Worm (Caenorhabditis elegans) whole organism, L3 larva: Measurements from ENCODE around the gene hex-1.
A peak's percentile ranks its signal among the peaks of the same experiment; 100 is the strongest.

Experiments used
- R02D3.7 ChIP-seq: fragments of 150-350 bp; optimal IDR thresholded peaks from 2 replicates; lab custom pipeline; 2014; ENCODE audit warnings: missing biosample characterization, missing genetic modification characterization
- aly-2 ChIP-seq: fragments of 150-350 bp; optimal IDR thresholded peaks from 2 replicates; lab custom pipeline; 2014; ENCODE audit warnings: missing biosample characterization, missing genetic modification characterization
- ama-1 ChIP-seq: fragments of 150-350 bp; optimal IDR thresholded peaks from 2 replicates; lab custom pipeline; 2018
- ceh-28 ChIP-seq: fragments of 150-350 bp; optimal IDR thresholded peaks from 2 replicates; lab custom pipeline; 2014; ENCODE audit warnings: missing biosample characterization, missing genetic modification reagents, missing genetic modification characterization
- ceh-9 ChIP-seq: sonication (generic microtip); optimal IDR thresholded peaks from 2 replicates; lab custom pipeline; 2018; ENCODE audit warnings: missing biosample characterization, missing genetic modification characterization
- daf-12 ChIP-seq: fragments of 150-350 bp; optimal IDR thresholded peaks from 2 replicates; lab custom pipeline; 2014; ENCODE audit warnings: missing biosample characterization, missing genetic modification reagents, missing genetic modification characterization
- egl-27 ChIP-seq: sonication (generic microtip); optimal IDR thresholded peaks from 4 replicates; lab custom pipeline; 2017; ENCODE audit warnings: missing biosample characterization, missing genetic modification reagents, missing genetic modification characterization
- egl-5 ChIP-seq: fragments of 150-350 bp; optimal IDR thresholded peaks from 2 replicates; lab custom pipeline; 2017; ENCODE audit warnings: missing biosample characterization, missing genetic modification reagents, missing genetic modification characterization, inconsistent platforms
- elt-1 ChIP-seq: fragments of 150-350 bp; optimal IDR thresholded peaks from 2 replicates; lab custom pipeline; 2014; ENCODE audit warnings: missing biosample characterization, missing genetic modification characterization
- elt-2 ChIP-seq: sonication (generic microtip); optimal IDR thresholded peaks from 2 replicates; lab custom pipeline; 2016; ENCODE audit warnings: missing genetic modification reagents, mild to moderate bottlenecking, missing genetic modification characterization, missing compliant biosample characterization
- elt-3 ChIP-seq, 3 experiments: fragments of 150-350 bp in 1 of 3; sonication (generic microtip) in 2 of 3; optimal IDR thresholded peaks; 2 replicates in 2 of 3; 4 replicates in 1 of 3; lab custom pipeline; 2014 to 2017; ENCODE audit warnings: missing biosample characterization in 3 of 3, missing genetic modification characterization in 3 of 3
- fkh-10 ChIP-seq: sonication (generic microtip); optimal IDR thresholded peaks from 2 replicates; lab custom pipeline; 2017; ENCODE audit warnings: missing biosample characterization, missing genetic modification reagents, missing genetic modification characterization
- fkh-2 ChIP-seq: fragments of 150-350 bp; optimal IDR thresholded peaks from 2 replicates; lab custom pipeline; 2014; ENCODE audit warnings: missing biosample characterization, missing genetic modification reagents, missing genetic modification characterization
- fos-1 ChIP-seq: fragments of 150-350 bp; optimal IDR thresholded peaks from 2 replicates; lab custom pipeline; 2014; ENCODE audit warnings: missing biosample characterization, missing genetic modification characterization
- hmg-11 ChIP-seq: sonication (generic microtip); optimal IDR thresholded peaks from 2 replicates; lab custom pipeline; 2016; ENCODE audit warnings: missing genetic modification characterization, missing compliant biosample characterization
- jun-1 ChIP-seq: fragments of 150-350 bp; optimal IDR thresholded peaks from 2 replicates; lab custom pipeline; 2014; ENCODE audit warnings: missing biosample characterization, missing genetic modification reagents, missing genetic modification characterization
- lin-39 ChIP-seq: fragments of 150-350 bp; optimal IDR thresholded peaks from 2 replicates; lab custom pipeline; 2018; ENCODE audit warnings: missing biosample characterization, missing genetic modification reagents, missing genetic modification characterization
- mdl-1 ChIP-seq: fragments of 150-350 bp; optimal IDR thresholded peaks from 2 replicates; lab custom pipeline; 2014; ENCODE audit warnings: missing biosample characterization, missing genetic modification characterization
- nfya-1 ChIP-seq: sonication (generic microtip); optimal IDR thresholded peaks from 2 replicates; lab custom pipeline; 2017; ENCODE audit warnings: missing genetic modification characterization, mild to moderate bottlenecking, missing compliant biosample characterization, antibody characterized with exemption, moderate library complexity; ENCODE audit not compliant: insufficient read depth
- nhr-11 ChIP-seq: fragments of 150-350 bp; optimal IDR thresholded peaks from 2 replicates; lab custom pipeline; 2014; ENCODE audit warnings: missing biosample characterization, missing genetic modification characterization
- nhr-12 ChIP-seq: fragments of 150-350 bp; optimal IDR thresholded peaks from 2 replicates; lab custom pipeline; 2014; ENCODE audit warnings: missing biosample characterization, missing genetic modification characterization
- nhr-23 ChIP-seq: fragments of 150-350 bp; optimal IDR thresholded peaks from 2 replicates; lab custom pipeline; 2014; ENCODE audit warnings: missing biosample characterization, missing genetic modification reagents, missing genetic modification characterization
- nhr-237 ChIP-seq: fragments of 150-350 bp; optimal IDR thresholded peaks from 2 replicates; lab custom pipeline; 2014; ENCODE audit warnings: missing biosample characterization, missing genetic modification characterization
- nhr-25 ChIP-seq: sonication (generic microtip); optimal IDR thresholded peaks from 2 replicates; lab custom pipeline; 2017; ENCODE audit warnings: missing biosample characterization, missing genetic modification characterization
- nhr-28 ChIP-seq: fragments of 150-350 bp; optimal IDR thresholded peaks from 2 replicates; lab custom pipeline; 2014; ENCODE audit warnings: missing biosample characterization, missing genetic modification characterization
- pha-4 ChIP-seq: fragments of 150-350 bp; optimal IDR thresholded peaks from 2 replicates; lab custom pipeline; 2014; ENCODE audit warnings: missing biosample characterization, missing genetic modification reagents, missing genetic modification characterization
- pqm-1 ChIP-seq: fragments of 150-350 bp; optimal IDR thresholded peaks from 2 replicates; lab custom pipeline; 2017; ENCODE audit warnings: missing biosample characterization, missing genetic modification characterization, inconsistent platforms
- sea-2 ChIP-seq: fragments of 150-350 bp; sonication (generic microtip); optimal IDR thresholded peaks from 4 replicates; lab custom pipeline; 2014; ENCODE audit warnings: missing biosample characterization, missing genetic modification reagents, missing genetic modification characterization
- snpc-4 ChIP-seq: fragments of 150-350 bp; optimal IDR thresholded peaks from 2 replicates; lab custom pipeline; 2014; ENCODE audit warnings: missing biosample characterization, missing genetic modification characterization
- tbx-2 ChIP-seq: sonication (generic microtip); optimal IDR thresholded peaks from 2 replicates; lab custom pipeline; 2016; ENCODE audit warnings: mild to moderate bottlenecking, missing genetic modification characterization, missing compliant biosample characterization
- unc-39 ChIP-seq: sonication (generic microtip); optimal IDR thresholded peaks from 4 replicates; lab custom pipeline; 2017; ENCODE audit warnings: missing biosample characterization, missing genetic modification characterization
- zag-1 ChIP-seq: fragments of 150-350 bp; optimal IDR thresholded peaks from 2 replicates; lab custom pipeline; 2014; ENCODE audit warnings: missing biosample characterization, missing genetic modification characterization
- ztf-11 ChIP-seq: fragments of 150-350 bp; optimal IDR thresholded peaks from 2 replicates; lab custom pipeline; 2014; ENCODE audit warnings: missing biosample characterization, missing genetic modification characterization

Gene hex-1

ce11 chrX:2265069-2265468 is 44.1 kb downstream of the hex-1 start:
- TF ChIP-seq fkh-10 (GFP tag; lab: Kevin White, UChicago) (peak; percentile 48), R02D3.7 (tag; lab: Kevin White, UChicago) (no peak), zag-1 (no peak), daf-12 (tag; lab: Kevin White, UChicago) (no peak), elt-1 (tag; lab: Kevin White, UChicago) (no peak), fkh-2 (tag; lab: Kevin White, UChicago) (no peak), tbx-2 (no peak)

ce11 chrX:2266366-2266765 is 45.4 kb downstream of the hex-1 start:
- no peak for TF ChIP-seq daf-12 (tag; lab: Kevin White, UChicago)
- TF ChIP-seq fos-1 (tag; lab: Kevin White, UChicago) = no peak
- TF ChIP-seq tbx-2 = no peak
- TF ChIP-seq ceh-28 (tag; lab: Kevin White, UChicago) = no peak
- TF ChIP-seq lin-39 (tag; lab: Kevin White, UChicago) = no peak
- no peak for TF ChIP-seq egl-27 (tag; lab: Kevin White, UChicago)
- no peak for TF ChIP-seq sea-2 (GFP tag; lab: Kevin White, UChicago)
- no peak for TF ChIP-seq unc-39 (tag; lab: Kevin White, UChicago)
- TF ChIP-seq ceh-9 = no peak
- no peak for TF ChIP-seq ama-1
- TF ChIP-seq nhr-25 (tag; lab: Kevin White, UChicago) = no peak
- no peak for TF ChIP-seq R02D3.7 (tag; lab: Kevin White, UChicago)
- TF ChIP-seq nhr-11 (tag; lab: Kevin White, UChicago) = no peak
- TF ChIP-seq ztf-11 (tag; lab: Kevin White, UChicago) = no peak
- TF ChIP-seq aly-2 (tag; lab: Kevin White, UChicago) = no peak

- TF ChIP-seq nhr-23 (tag; lab: Kevin White, UChicago) (no peak), pqm-1 (tag; lab: Kevin White, UChicago) (no peak), mdl-1 (tag; lab: Kevin White, UChicago) (no peak), fkh-10 (GFP tag; lab: Kevin White, UChicago) (peak; percentile 41)
These were observed 45.8 kb downstream of the hex-1 start for ce11 chrX:2266777-2267176.

ce11 chrX:2267956-2268355 is 47.0 kb downstream of the hex-1 start, which contains the start of gene AH9.6:
Gene AH9.6 (minus strand): TSS chrX:2268138.
- no peak for TF ChIP-seq elt-1 (tag; lab: Kevin White, UChicago)
- TF ChIP-seq pha-4 (tag; lab: Kevin White, UChicago) = no peak
- no peak for TF ChIP-seq nhr-12 (tag; lab: Kevin White, UChicago)
- peak; percentile 14 for TF ChIP-seq nfya-1 (tag; lab: Kevin White, UChicago)
- no peak for TF ChIP-seq elt-2 (tag; lab: Kevin White, UChicago)
- no peak for TF ChIP-seq jun-1 (tag; lab: Kevin White, UChicago)

- TF ChIP-seq fkh-10 (GFP tag; lab: Kevin White, UChicago) (peak; percentile 75), elt-3 (tag; optimal IDR thresholded peaks at IDR 0.05; lab: Kevin White, UChicago) (no peak)
These were observed 50.5 kb downstream of the hex-1 start for ce11 chrX:2271429-2271828.

- no peak for TF ChIP-seq pha-4 (tag; lab: Kevin White, UChicago)
- TF ChIP-seq jun-1 (tag; lab: Kevin White, UChicago) = no peak
These were observed 53.3 kb downstream of the hex-1 start, which contains the start of gene AH9.4 for ce11 chrX:2274237-2274636. Gene AH9.4 (minus strand): TSS chrX:2274337.

ce11 chrX:2276000-2276399 is 55.0 kb downstream of the hex-1 start:
- TF ChIP-seq fkh-2 (tag; lab: Kevin White, UChicago) (no peak), egl-5 (tag; lab: Kevin White, UChicago) (no peak), hmg-11 (no peak), fkh-10 (GFP tag; lab: Kevin White, UChicago) (no peak), aly-2 (tag; lab: Kevin White, UChicago) (no peak), unc-39 (tag; lab: Kevin White, UChicago) (no peak), ceh-9 (no peak), nhr-23 (tag; lab: Kevin White, UChicago) (no peak), nhr-237 (no peak), snpc-4 (tag; lab: Kevin White, UChicago) (no peak), nhr-28 (tag; lab: Kevin White, UChicago) (no peak)
